Fruit fly (Drosophila melanogaster): ENCODE measurements around the gene Gug.

The Gug gene

dm6 chr3L:8459615-8460004 is 9.9 kb downstream of the Gug start (continued):
- TF ChIP-seq CG1024 (GFP tag; IDR thresholded peaks at IDR 0.05) (no peak), CG6654 (GFP tag; optimal IDR thresholded peaks at IDR 0.05) (no peak), abd-A (tag; optimal IDR thresholded peaks at IDR 0.05) (peak; percentile 76), Atf6 (GFP tag; IDR thresholded peaks at IDR 0.05) (peak; percentile 58; the same call in 1 of the 2 replicates), Side (GFP tag; optimal IDR thresholded peaks at IDR 0.05) (no peak), BEAF-32 (GFP tag; optimal IDR thresholded peaks at IDR 0.05) (no peak), CG17912 (GFP tag; optimal IDR thresholded peaks at IDR 0.05) (no peak), lola (GFP tag; optimal IDR thresholded peaks at IDR 0.05) (no peak), CG7987 (GFP tag; optimal IDR thresholded peaks at IDR 0.05) (peak; percentile 11), E2f1 (GFP tag; IDR thresholded peaks at IDR 0.05) (0 out of 2 replicates have a peak, but pooled peaks have one; percentile 10), bab2 (GFP tag; optimal IDR thresholded peaks at IDR 0.05) (no peak), CG2120 (GFP tag; optimal IDR thresholded peaks at IDR 0.05) (no peak), bbx (GFP tag; IDR thresholded peaks at IDR 0.05; ENCODE audit: partially characterized antibody) (peak; percentile 7; the same call in 1 of the 2 replicates), zfh2 (GFP tag; optimal IDR thresholded peaks at IDR 0.05) (no peak), CG17328 (GFP tag; IDR thresholded peaks at IDR 0.05) (no peak), ATbp (GFP tag; optimal IDR thresholded peaks at IDR 0.05) (no peak), CG6272 (GFP tag; IDR thresholded peaks at IDR 0.05) (0 out of 2 replicates have a peak, but pooled peaks have one; percentile 21), chn (GFP tag; optimal IDR thresholded peaks at IDR 0.05) (no peak), CG11398 (GFP tag; optimal IDR thresholded peaks at IDR 0.05) (no peak), CG4854 (GFP tag; optimal IDR thresholded peaks at IDR 0.05) (no peak), Mes4 (GFP tag; optimal IDR thresholded peaks at IDR 0.05) (no peak), NFAT (GFP tag; IDR thresholded peaks at IDR 0.05) (peak; percentile 63; the same call in 1 of the 2 replicates), ken (GFP tag; IDR thresholded peaks at IDR 0.05) (peak; percentile 36; the same call in 1 of the 3 replicates), CG17802 (tag; optimal IDR thresholded peaks at IDR 0.05) (peak; percentile 46), mam (GFP tag; optimal IDR thresholded peaks at IDR 0.05) (no peak), esg (GFP tag; conservative IDR thresholded peaks at IDR 0.05) (0 out of 2 replicates have a peak, but pooled peaks have one; percentile 12), CG17568 (GFP tag; optimal IDR thresholded peaks at IDR 0.05) (no peak), chm (GFP tag; IDR thresholded peaks at IDR 0.05) (peak; percentile 59; the same call in 1 of the 2 replicates), CG13296 (GFP tag; optimal IDR thresholded peaks at IDR 0.05) (no peak), CG8478 (optimal IDR thresholded peaks at IDR 0.05) (no peak), Hand (GFP tag; optimal IDR thresholded peaks at IDR 0.05) (no peak), CG14710 (tag; optimal IDR thresholded peaks at IDR 0.05) (no peak), Adf1 (GFP tag; IDR thresholded peaks at IDR 0.05) (no peak; the same call in 1 of the 2 replicates), CG34224 (GFP tag; IDR thresholded peaks at IDR 0.05; ENCODE audit: partially characterized antibody) (0 out of 3 replicates have a peak, but pooled peaks have one; percentile 16), CG8089 (GFP tag; optimal IDR thresholded peaks at IDR 0.05) (no peak), ERR (GFP tag; optimal IDR thresholded peaks at IDR 0.05) (no peak), gsb-n (tag; optimal IDR thresholded peaks at IDR 0.05) (no peak), CG10543 (GFP tag; optimal IDR thresholded peaks at IDR 0.05) (peak; percentile 53), Bgb (GFP tag; IDR thresholded peaks at IDR 0.05; ENCODE audit: partially characterized antibody) (0 out of 2 replicates have a peak, but pooled peaks have one; percentile 35), nom (GFP tag; optimal IDR thresholded peaks at IDR 0.05) (no peak), sd (tag; optimal IDR thresholded peaks at IDR 0.05) (peak; percentile 24), CG11247 (GFP tag; IDR thresholded peaks at IDR 0.05) (0 out of 2 replicates have a peak, but pooled peaks have one; percentile 7), wor (GFP tag; IDR thresholded peaks at IDR 0.05) (no peak), Hey (tag; optimal IDR thresholded peaks at IDR 0.05) (peak; percentile 25), CG34422 (GFP tag; IDR thresholded peaks at IDR 0.05) (no peak), Atf-2 (GFP tag; optimal IDR thresholded peaks at IDR 0.05) (no peak), tap (tag; optimal IDR thresholded peaks at IDR 0.05) (no peak), kah (GFP tag; optimal IDR thresholded peaks at IDR 0.05) (peak; percentile 23), CG1792 (GFP tag; optimal IDR thresholded peaks at IDR 0.05) (no peak), chinmo (GFP tag; IDR thresholded peaks at IDR 0.05; ENCODE audit: partially characterized antibody) (peak; percentile 41; the same call in 1 of the 4 replicates)

Measured in whole organism, embryonic.